Worm (Caenorhabditis elegans): Measurements from ENCODE around the gene snb-6.

ce11 chrII:8884262-8884949 is 24.9 kb upstream of the snb-6 start, which contains the start of the genes T07D4.5 and ddx-19:
- TF ChIP-seq Y53G8AR.9 (GFP tag; conservative IDR thresholded peaks at IDR 0.05) = no peak
- TF ChIP-seq zim-3 (tag; optimal IDR thresholded peaks at IDR 0.05) = no peak
